Worm (Caenorhabditis elegans) whole organism, L2 larva: ENCODE data around the gene tmc-2.

Experiments
- ZK546.5 ChIP-seq: sonication (generic microtip); optimal IDR thresholded peaks from 2 replicates; lab custom pipeline; 2017; ENCODE audit warnings: missing biosample characterization, missing genetic modification characterization
- ama-1 ChIP-seq: fragments of 150-350 bp; optimal IDR thresholded peaks from 2 replicates; lab custom pipeline; 2018; ENCODE audit warnings: inconsistent platforms
- elt-1 ChIP-seq: fragments of 150-350 bp; optimal IDR thresholded peaks from 2 replicates; lab custom pipeline; 2014; ENCODE audit warnings: missing biosample characterization, missing genetic modification characterization
- nhr-12 ChIP-seq: fragments of 150-350 bp; optimal IDR thresholded peaks from 2 replicates; lab custom pipeline; 2014; ENCODE audit warnings: missing biosample characterization, missing genetic modification characterization
- nhr-21 ChIP-seq: fragments of 150-350 bp; optimal IDR thresholded peaks from 2 replicates; lab custom pipeline; 2014; ENCODE audit warnings: missing biosample characterization, missing genetic modification characterization
- skn-1 ChIP-seq: sonication (generic microtip); optimal IDR thresholded peaks from 2 replicates; lab custom pipeline; 2017; ENCODE audit warnings: missing biosample characterization, missing genetic modification characterization
- snpc-4 ChIP-seq: fragments of 150-350 bp; optimal IDR thresholded peaks from 2 replicates; lab custom pipeline; 2014; ENCODE audit warnings: missing biosample characterization, missing genetic modification characterization
- unc-39 ChIP-seq: fragments of 150-350 bp; optimal IDR thresholded peaks from 2 replicates; lab custom pipeline; 2014; ENCODE audit warnings: missing biosample characterization, missing genetic modification characterization
- unc-62 ChIP-seq: fragments of 150-350 bp; optimal IDR thresholded peaks from 2 replicates; lab custom pipeline; 2014; ENCODE audit warnings: missing biosample characterization, missing genetic modification reagents, missing genetic modification characterization
- ztf-11 ChIP-seq: sonication (generic microtip); optimal IDR thresholded peaks from 2 replicates; lab custom pipeline; 2017; ENCODE audit warnings: missing biosample characterization, missing genetic modification characterization

DNA sequence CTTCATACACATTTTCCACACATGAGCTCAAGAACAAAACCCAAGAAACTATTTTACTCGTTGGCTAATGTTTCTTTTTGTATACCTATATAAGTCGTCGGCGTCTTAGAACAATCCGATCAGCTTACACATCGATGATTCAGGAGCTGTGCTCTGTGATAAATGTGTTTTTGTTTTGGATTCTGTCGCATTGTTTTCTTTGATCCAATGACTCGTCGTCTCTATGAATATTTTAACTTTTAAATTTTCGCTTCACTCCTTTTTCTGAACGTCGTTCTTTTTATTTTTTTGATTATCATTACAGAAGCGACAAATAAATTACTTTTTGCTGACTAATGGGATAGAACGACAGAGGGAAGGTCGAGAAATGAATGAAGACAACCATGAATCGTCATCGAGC, 12.2 kb upstream of the tmc-2 start, which contains the start of gene B0416.3:
- TF ChIP-seq ZK546.5 (tag; lab: Kevin White, UChicago), result no peak
- no peak for TF ChIP-seq nhr-12 (tag; lab: Kevin White, UChicago)
- TF ChIP-seq ztf-11 (tag; lab: Kevin White, UChicago), result no peak
- no peak for TF ChIP-seq nhr-21 (tag; lab: Kevin White, UChicago)
- no peak for TF ChIP-seq snpc-4 (tag; lab: Kevin White, UChicago)
- no peak for TF ChIP-seq unc-39 (tag; lab: Kevin White, UChicago)
- no peak for TF ChIP-seq ama-1 (lab: Kevin White, UChicago)
- no peak for TF ChIP-seq skn-1 (tag; lab: Kevin White, UChicago)
- TF ChIP-seq elt-1 (tag; lab: Kevin White, UChicago), result no peak
- no peak for TF ChIP-seq unc-62 (GFP tag; lab: Kevin White, UChicago)
